Fruit fly (Drosophila melanogaster) whole organism, embryonic: ENCODE measurements around the gene BORCS6.

Source experiments
- Abd-B ChIP-seq: fragments of 200-800 bp; sonication (Bioruptor generic); optimal IDR thresholded peaks from 2 replicates; lab custom pipeline; 2018; ENCODE audit warnings: missing biosample characterization, mild to moderate bottlenecking, missing genetic modification characterization, moderate library complexity
- CG1529 ChIP-seq: fragments of 200-800 bp; sonication (Bioruptor generic); optimal IDR thresholded peaks from 3 replicates; lab custom pipeline; 2018; ENCODE audit warnings: missing biosample characterization, missing genetic modification characterization
- CG3163 ChIP-seq: fragments of 200-800 bp; sonication (Bioruptor generic); optimal IDR thresholded peaks from 3 replicates; lab custom pipeline; 2016; ENCODE audit warnings: missing biosample characterization, missing genetic modification characterization
- CG33213 ChIP-seq: fragments of 200-800 bp; sonication (Bioruptor generic); optimal IDR thresholded peaks from 3 replicates; lab custom pipeline; 2016; ENCODE audit warnings: missing biosample characterization, missing genetic modification characterization
- MESR4 ChIP-seq: fragments of 200-800 bp; sonication (Bioruptor generic); optimal IDR thresholded peaks from 2 replicates; lab custom pipeline; 2018; ENCODE audit warnings: missing biosample characterization, mild to moderate bottlenecking, missing genetic modification characterization, moderate library complexity
- Scr ChIP-seq: fragments of 200-800 bp; sonication (Bioruptor generic); IDR thresholded peaks from 2 replicates; pipeline ENCODE4 v1.3.6; 2022; ENCODE audit warnings: missing biosample characterization, missing genetic modification characterization; ENCODE audit not compliant: partially characterized antibody
- Xbp1 ChIP-seq: fragments of 200-800 bp; sonication (Bioruptor generic); optimal IDR thresholded peaks from 3 replicates; lab custom pipeline; 2016; ENCODE audit warnings: missing biosample characterization, mild to moderate bottlenecking, missing genetic modification characterization
- eyg ChIP-seq: fragments of 200-800 bp; sonication (Bioruptor generic); optimal IDR thresholded peaks from 3 replicates; lab custom pipeline; 2016; ENCODE audit warnings: missing biosample characterization, missing genetic modification characterization
- fd3F ChIP-seq: fragments of 200-800 bp; sonication (Bioruptor generic); optimal IDR thresholded peaks from 2 replicates; lab custom pipeline; 2018; ENCODE audit warnings: missing biosample characterization, mild to moderate bottlenecking, missing genetic modification characterization, moderate library complexity
- ind ChIP-seq: fragments of 200-800 bp; sonication (Bioruptor generic); optimal IDR thresholded peaks from 3 replicates; lab custom pipeline; 2016; ENCODE audit warnings: missing biosample characterization, missing genetic modification characterization
- peb ChIP-seq: fragments of 200-800 bp; sonication (Bioruptor generic); IDR thresholded peaks from 2 replicates; pipeline ENCODE4 v1.3.6; 2022; ENCODE audit warnings: missing biosample characterization, missing genetic modification characterization
- psq ChIP-seq: fragments of 200-800 bp; sonication (Bioruptor generic); optimal IDR thresholded peaks from 2 replicates; lab custom pipeline; 2017; ENCODE audit warnings: missing biosample characterization, missing genetic modification characterization
- unc-4 ChIP-seq: fragments of 200-800 bp; sonication (Bioruptor generic); IDR thresholded peaks from 2 replicates; pipeline ENCODE4 v1.3.6; 2022; ENCODE audit warnings: missing biosample characterization, missing genetic modification characterization; ENCODE audit not compliant: partially characterized antibody

dm6 chr3L:589174-589289, 48.4 kb downstream of the BORCS6 start, which contains the start of gene Kah:
- no peak for TF ChIP-seq CG3163 (GFP tag; lab: Kevin White, UChicago)
- TF ChIP-seq peb (GFP tag; lab: Robert Waterston, UW): no peak
- TF ChIP-seq fd3F: no peak
- no peak for TF ChIP-seq CG33213 (GFP tag; lab: Kevin White, UChicago)
- no peak for TF ChIP-seq MESR4 (GFP tag; lab: Kevin White, UChicago)
- no peak for TF ChIP-seq Abd-B (GFP tag; lab: Kevin White, UChicago)
- no peak for TF ChIP-seq ind (GFP tag; lab: Kevin White, UChicago)
- TF ChIP-seq eyg (GFP tag; lab: Kevin White, UChicago): no peak
- TF ChIP-seq Xbp1 (GFP tag; lab: Kevin White, UChicago): no peak
- TF ChIP-seq CG1529 (GFP tag; lab: Kevin White, UChicago): no peak
- TF ChIP-seq unc-4 (GFP tag; lab: Robert Waterston, UW): no peak
- TF ChIP-seq Scr (GFP tag; lab: Robert Waterston, UW): no peak
- TF ChIP-seq psq (GFP tag; lab: Kevin White, UChicago): no peak
